5 fruit fly cellular contexts compared by ENCODE assay signal in genomic region chrX:15080780-15081402, dm6.
A peak's percentile ranks its signal among the peaks of the same experiment; 100 is the strongest.
TF ChIP-seq lines count a peak whose summit lies in the region.

TSS of gene CG33177 (plus strand) at chrX:15081367.

- peak; percentile 76 to 87 for TF ChIP-seq CTCF in S2 (optimal IDR thresholded peaks at IDR 0.05; lab: Kevin White, UChicago)
- peak; percentile 98 for TF ChIP-seq CTCF in whole organism, embryonic (GFP tag; optimal IDR thresholded peaks at IDR 0.05; lab: Kevin White, UChicago)

TF ChIP-seq in whole organism, adult, 20 proteins besides CTCF, POLR2A, EP300 and RAD21:
- TF ChIP-seq pad (GFP tag; optimal IDR thresholded peaks at IDR 0.05; lab: Kevin White, UChicago), result peak; percentile 39
- TF ChIP-seq CG7045 (GFP tag; optimal IDR thresholded peaks at IDR 0.05; lab: Kevin White, UChicago), result no peak
- TF ChIP-seq toe (GFP tag; optimal IDR thresholded peaks at IDR 0.05; lab: Kevin White, UChicago), result peak; percentile 17
- peak; percentile 33 for TF ChIP-seq CG1620 (GFP tag; optimal IDR thresholded peaks at IDR 0.05; lab: Kevin White, UChicago)
- peak; percentile 17 for TF ChIP-seq CG7101 (tag; optimal IDR thresholded peaks at IDR 0.05; lab: Kevin White, UChicago)
- peak; percentile 62 for TF ChIP-seq bab1 (GFP tag; optimal IDR thresholded peaks at IDR 0.05; lab: Kevin White, UChicago)
- peak; percentile 28 for TF ChIP-seq Mnt (GFP tag; optimal IDR thresholded peaks at IDR 0.05; lab: Kevin White, UChicago)
- peak; percentile 15 for TF ChIP-seq tj (GFP tag; optimal IDR thresholded peaks at IDR 0.05; lab: Kevin White, UChicago)
- TF ChIP-seq Crg-1 (GFP tag; optimal IDR thresholded peaks at IDR 0.05; lab: Kevin White, UChicago), result no peak
- TF ChIP-seq ovo (GFP tag; optimal IDR thresholded peaks at IDR 0.05; lab: Kevin White, UChicago), result no peak
TF ChIP-seq in whole organism, adult: peak in this region for 7.

TF ChIP-seq in whole organism, embryonic, 481 proteins besides CTCF, POLR2A, EP300 and RAD21 (continues in another document):
- TF ChIP-seq D19B (GFP tag; optimal IDR thresholded peaks at IDR 0.05; lab: Kevin White, UChicago), result no peak
- no peak for TF ChIP-seq ftz-f1 (GFP tag; optimal IDR thresholded peaks at IDR 0.05; lab: Kevin White, UChicago)
- TF ChIP-seq CG15514 (GFP tag; optimal IDR thresholded peaks at IDR 0.05; lab: Kevin White, UChicago), result peak; percentile 32
- TF ChIP-seq NK7.1 (GFP tag; optimal IDR thresholded peaks at IDR 0.05; lab: Kevin White, UChicago), result no peak
- no peak for TF ChIP-seq pb (GFP tag; optimal IDR thresholded peaks at IDR 0.05; lab: Kevin White, UChicago)
- no peak for TF ChIP-seq Gug (GFP tag; IDR thresholded peaks at IDR 0.05; lab: Robert Waterston, UW)
- TF ChIP-seq zfh1 (GFP tag; IDR thresholded peaks at IDR 0.05; lab: Robert Waterston, UW), result no peak
- no peak for TF ChIP-seq Six4 (GFP tag; optimal IDR thresholded peaks at IDR 0.05; lab: Kevin White, UChicago)
- no peak for TF ChIP-seq Aef1 (GFP tag; IDR thresholded peaks at IDR 0.05; lab: Robert Waterston, UW)
- no peak for TF ChIP-seq CG12071 (GFP tag; optimal IDR thresholded peaks at IDR 0.05; lab: Kevin White, UChicago)
- no peak for TF ChIP-seq CG32772 (GFP tag; IDR thresholded peaks at IDR 0.05; lab: Robert Waterston, UW)
- no peak for TF ChIP-seq Tbp (GFP tag; optimal IDR thresholded peaks at IDR 0.05; lab: Kevin White, UChicago)
- no peak for TF ChIP-seq tna (GFP tag; IDR thresholded peaks at IDR 0.05; lab: Robert Waterston, UW; ENCODE audit: partially characterized antibody)
- peak in 1 of 2 experiments; percentile 68 for TF ChIP-seq eve (GFP tag; optimal IDR thresholded peaks at IDR 0.05; lab: Kevin White, UChicago)
- no peak for TF ChIP-seq CrebB (tag; optimal IDR thresholded peaks at IDR 0.05; lab: Kevin White, UChicago)
- no peak for TF ChIP-seq CG2129 (GFP tag; IDR thresholded peaks at IDR 0.05; lab: Robert Waterston, UW; ENCODE audit: partially characterized antibody)
- TF ChIP-seq CG42726 (GFP tag; IDR thresholded peaks at IDR 0.05; lab: Robert Waterston, UW; ENCODE audit: partially characterized antibody), result no peak
- no peak for TF ChIP-seq nom (GFP tag; optimal IDR thresholded peaks at IDR 0.05; lab: Kevin White, UChicago)
- TF ChIP-seq HLH3B (GFP tag; IDR thresholded peaks at IDR 0.05; lab: Robert Waterston, UW), result no peak
- no peak for TF ChIP-seq CkIIα-i1 (GFP tag; IDR thresholded peaks at IDR 0.05; lab: Robert Waterston, UW)
- peak; percentile 42 for TF ChIP-seq stwl (tag; optimal IDR thresholded peaks at IDR 0.05; lab: Kevin White, UChicago)
- no peak for TF ChIP-seq gcm (GFP tag; optimal IDR thresholded peaks at IDR 0.05; lab: Kevin White, UChicago)
- no peak for TF ChIP-seq CG17802 (tag; optimal IDR thresholded peaks at IDR 0.05; lab: Kevin White, UChicago)
- no peak for TF ChIP-seq luna (GFP tag; optimal IDR thresholded peaks at IDR 0.05; lab: Kevin White, UChicago)
- no peak for TF ChIP-seq jing (GFP tag; optimal IDR thresholded peaks at IDR 0.05; lab: Kevin White, UChicago)
- no peak for TF ChIP-seq Oli (tag; optimal IDR thresholded peaks at IDR 0.05; lab: Kevin White, UChicago)
- no peak for TF ChIP-seq CG7271 (tag; optimal IDR thresholded peaks at IDR 0.05; lab: Kevin White, UChicago)
- TF ChIP-seq tgo (GFP tag; IDR thresholded peaks at IDR 0.05; lab: Robert Waterston, UW), result no peak

TF ChIP-seq in whole organism, prepupa, 60 proteins besides CTCF, POLR2A, EP300 and RAD21 (continues in another document):
- peak; percentile 69 for TF ChIP-seq svp (GFP tag; lab: Kevin White, UChicago)
- no peak for TF ChIP-seq dac (GFP tag; optimal IDR thresholded peaks at IDR 0.05; lab: Kevin White, UChicago)
- no peak for TF ChIP-seq achi (GFP tag; optimal IDR thresholded peaks at IDR 0.05; lab: Kevin White, UChicago)
- TF ChIP-seq Blimp-1 (GFP tag; optimal IDR thresholded peaks at IDR 0.05; lab: Kevin White, UChicago), result no peak
- TF ChIP-seq spab (GFP tag; optimal IDR thresholded peaks at IDR 0.05; lab: Kevin White, UChicago), result no peak
- no peak for TF ChIP-seq eg (GFP tag; IDR thresholded peaks at IDR 0.05; lab: Robert Waterston, UW)
- TF ChIP-seq CG8319 (GFP tag; optimal IDR thresholded peaks at IDR 0.05; lab: Kevin White, UChicago), result no peak
- no peak for TF ChIP-seq Ets21C (GFP tag; optimal IDR thresholded peaks at IDR 0.05; lab: Kevin White, UChicago)
- TF ChIP-seq CG6276 (GFP tag; optimal IDR thresholded peaks at IDR 0.05; lab: Kevin White, UChicago), result no peak
- TF ChIP-seq cyc (GFP tag; optimal IDR thresholded peaks at IDR 0.05; lab: Kevin White, UChicago), result peak; percentile 36
- no peak for TF ChIP-seq CG1621 (tag; optimal IDR thresholded peaks at IDR 0.05; lab: Kevin White, UChicago)
- TF ChIP-seq Lpt (GFP tag; optimal IDR thresholded peaks at IDR 0.05; lab: Kevin White, UChicago), result no peak
- no peak for TF ChIP-seq CG10631 (GFP tag; optimal IDR thresholded peaks at IDR 0.05; lab: Kevin White, UChicago)
- TF ChIP-seq CG8119 (GFP tag; IDR thresholded peaks at IDR 0.05; lab: Robert Waterston, UW), result no peak
- TF ChIP-seq fd59A (GFP tag; optimal IDR thresholded peaks at IDR 0.05; lab: Kevin White, UChicago), result no peak
- no peak for TF ChIP-seq CG3919 (GFP tag; optimal IDR thresholded peaks at IDR 0.05; lab: Kevin White, UChicago)
- no peak for TF ChIP-seq ss (GFP tag; optimal IDR thresholded peaks at IDR 0.05; lab: Kevin White, UChicago)
- TF ChIP-seq CG6163 (GFP tag; IDR thresholded peaks at IDR 0.05; lab: Robert Waterston, UW), result no peak
- TF ChIP-seq CG11902 (GFP tag; optimal IDR thresholded peaks at IDR 0.05; lab: Kevin White, UChicago), result no peak
- TF ChIP-seq CG8632 (GFP tag; optimal IDR thresholded peaks at IDR 0.05; lab: Kevin White, UChicago), result no peak
- no peak for TF ChIP-seq CG4318 (GFP tag; optimal IDR thresholded peaks at IDR 0.05; lab: Kevin White, UChicago)
- peak; percentile 18 for TF ChIP-seq pdm3 (GFP tag; optimal IDR thresholded peaks at IDR 0.05; lab: Kevin White, UChicago)
- TF ChIP-seq CG9139 (GFP tag; optimal IDR thresholded peaks at IDR 0.05; lab: Kevin White, UChicago), result no peak
- TF ChIP-seq CG6854 (GFP tag; optimal IDR thresholded peaks at IDR 0.05; lab: Kevin White, UChicago), result no peak
- TF ChIP-seq salr (GFP tag; optimal IDR thresholded peaks at IDR 0.05; lab: Kevin White, UChicago), result no peak
- no peak for TF ChIP-seq OdsH (GFP tag; optimal IDR thresholded peaks at IDR 0.05; lab: Kevin White, UChicago)
- no peak for TF ChIP-seq CG6808 (GFP tag; optimal IDR thresholded peaks at IDR 0.05; lab: Kevin White, UChicago)
- TF ChIP-seq esn (GFP tag; optimal IDR thresholded peaks at IDR 0.05; lab: Kevin White, UChicago), result peak; percentile 29
- TF ChIP-seq topi (GFP tag; optimal IDR thresholded peaks at IDR 0.05; lab: Kevin White, UChicago), result peak; percentile 12
- TF ChIP-seq CG34406 (GFP tag; optimal IDR thresholded peaks at IDR 0.05; lab: Kevin White, UChicago), result no peak
- TF ChIP-seq fkh (GFP tag; optimal IDR thresholded peaks at IDR 0.05; lab: Kevin White, UChicago), result peak; percentile 25

TF ChIP-seq in whole organism, wandering third instar larva, 38 proteins besides CTCF, POLR2A, EP300 and RAD21 (continues in another document):
- TF ChIP-seq rgr (GFP tag; optimal IDR thresholded peaks at IDR 0.05; lab: Kevin White, UChicago), result peak; percentile 3
- TF ChIP-seq dsf (GFP tag; optimal IDR thresholded peaks at IDR 0.05; lab: Kevin White, UChicago; ENCODE audit: borderline replicate concordance), result no peak
- TF ChIP-seq Myc (optimal IDR thresholded peaks at IDR 0.05; lab: Kevin White, UChicago), result no peak
- no peak for TF ChIP-seq Vsx2 (GFP tag; optimal IDR thresholded peaks at IDR 0.05; lab: Kevin White, UChicago; ENCODE audit: partially characterized antibody)
- no peak for TF ChIP-seq lola (GFP tag; optimal IDR thresholded peaks at IDR 0.05; lab: Kevin White, UChicago)
- TF ChIP-seq pan (optimal IDR thresholded peaks at IDR 0.05; lab: Kevin White, UChicago), result no peak
- TF ChIP-seq dmrt93B (GFP tag; optimal IDR thresholded peaks at IDR 0.05; lab: Kevin White, UChicago), result no peak
- peak; percentile 16 for TF ChIP-seq HLH106 (tag; optimal IDR thresholded peaks at IDR 0.05; lab: Kevin White, UChicago)
- no peak for TF ChIP-seq jim (GFP tag; optimal IDR thresholded peaks at IDR 0.05; lab: Kevin White, UChicago)
- TF ChIP-seq ey (GFP tag; optimal IDR thresholded peaks at IDR 0.05; lab: Kevin White, UChicago), result no peak
- no peak for TF ChIP-seq Dfd (GFP tag; optimal IDR thresholded peaks at IDR 0.05; lab: Kevin White, UChicago)
- no peak for TF ChIP-seq CG32264 (GFP tag; optimal IDR thresholded peaks at IDR 0.05; lab: Kevin White, UChicago)
- no peak for TF ChIP-seq woc (GFP tag; optimal IDR thresholded peaks at IDR 0.05; lab: Kevin White, UChicago)
- TF ChIP-seq GATAd (GFP tag; optimal IDR thresholded peaks at IDR 0.05; lab: Kevin White, UChicago), result no peak
- peak; percentile 36 for TF ChIP-seq Hnf4 (GFP tag; optimal IDR thresholded peaks at IDR 0.05; lab: Kevin White, UChicago)
- no peak for TF ChIP-seq Mio (GFP tag; optimal IDR thresholded peaks at IDR 0.05; lab: Kevin White, UChicago)
- no peak for TF ChIP-seq CrebA (GFP tag; optimal IDR thresholded peaks at IDR 0.05; lab: Kevin White, UChicago; ENCODE audit: borderline replicate concordance)
- TF ChIP-seq sv (GFP tag; optimal IDR thresholded peaks at IDR 0.05; lab: Kevin White, UChicago), result no peak
- TF ChIP-seq psq (GFP tag; optimal IDR thresholded peaks at IDR 0.05; lab: Kevin White, UChicago), result no peak
- TF ChIP-seq br (GFP tag; optimal IDR thresholded peaks at IDR 0.05; lab: Kevin White, UChicago), result no peak
- no peak for TF ChIP-seq sage (GFP tag; optimal IDR thresholded peaks at IDR 0.05; lab: Kevin White, UChicago)
- TF ChIP-seq h (GFP tag; optimal IDR thresholded peaks at IDR 0.05; lab: Kevin White, UChicago), result peak; percentile 7
- peak; percentile 35 for TF ChIP-seq tai (GFP tag; optimal IDR thresholded peaks at IDR 0.05; lab: Kevin White, UChicago)
- TF ChIP-seq Hr78 (GFP tag; optimal IDR thresholded peaks at IDR 0.05; lab: Kevin White, UChicago), result no peak
- TF ChIP-seq fru (GFP tag; optimal IDR thresholded peaks at IDR 0.05; lab: Kevin White, UChicago), result peak; percentile 39
- TF ChIP-seq foxo (GFP tag; optimal IDR thresholded peaks at IDR 0.05; lab: Kevin White, UChicago), result peak in 1 of 2 experiments; percentile 38
- TF ChIP-seq usp (GFP tag; optimal IDR thresholded peaks at IDR 0.05; lab: Kevin White, UChicago), result no peak
- TF ChIP-seq Jra (GFP tag; optimal IDR thresholded peaks at IDR 0.05; lab: Kevin White, UChicago), result no peak
- peak; percentile 20 for TF ChIP-seq CG9705 (GFP tag; optimal IDR thresholded peaks at IDR 0.05; lab: Kevin White, UChicago)
- TF ChIP-seq Hr83 (GFP tag; optimal IDR thresholded peaks at IDR 0.05; lab: Kevin White, UChicago; ENCODE audit: poor library complexity, severe bottlenecking), result no peak
- TF ChIP-seq Rel (GFP tag; optimal IDR thresholded peaks at IDR 0.05; lab: Kevin White, UChicago), result no peak
- TF ChIP-seq Rel (tag; optimal IDR thresholded peaks at IDR 0.05; lab: Kevin White, UChicago), result no peak
- no peak for TF ChIP-seq dl (GFP tag; optimal IDR thresholded peaks at IDR 0.05; lab: Kevin White, UChicago; ENCODE audit: insufficient read depth in 1 of 2, partially characterized antibody in 2 of 2)
